Worm (Caenorhabditis elegans) whole organism, L4/young adult: ENCODE results near the gene enpl-1.
A peak's percentile ranks its signal among the peaks of the same experiment; 100 is the strongest.

Source experiments
- W03F9.2 ChIP-seq: fragments of 150-350 bp; optimal IDR thresholded peaks from 2 replicates; lab custom pipeline; 2014; ENCODE audit warnings: missing biosample characterization, missing genetic modification characterization
- dao-5 ChIP-seq: sonication (generic microtip); optimal IDR thresholded peaks from 2 replicates; lab custom pipeline; 2016; ENCODE audit warnings: missing genotype, missing genetic modification characterization, moderate library complexity, missing compliant biosample characterization
- him-1 ChIP-seq: sonication (generic microtip); optimal IDR thresholded peaks from 2 replicates; lab custom pipeline; 2016; ENCODE audit warnings: missing genotype, missing genetic modification reagents, missing genetic modification characterization, missing compliant biosample characterization

enpl-1 gene

DNA sequence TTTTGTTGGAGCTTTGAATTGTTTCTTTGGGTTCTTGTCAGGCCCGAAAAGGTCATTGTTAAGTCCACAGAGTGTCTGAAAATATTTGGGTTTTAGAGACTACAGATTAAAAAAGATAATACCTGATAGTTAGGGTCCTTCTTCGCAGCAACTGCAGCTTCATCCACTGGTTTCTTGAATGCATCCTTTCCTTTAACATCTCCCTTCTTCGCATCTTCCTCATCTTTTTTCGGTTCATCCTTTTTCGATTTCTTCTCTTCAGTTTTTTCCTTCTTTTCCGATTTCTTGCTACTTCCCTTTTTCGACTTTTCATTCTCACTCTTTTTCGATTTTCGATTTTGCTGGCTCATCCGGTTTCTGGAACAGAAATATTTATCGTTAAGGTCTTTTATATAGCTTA is 15.6 kb upstream of the enpl-1 start:
- TF ChIP-seq dao-5 (tag; lab: Kevin White, UChicago) (no peak), W03F9.2 (tag; lab: Kevin White, UChicago) (no peak), him-1 (tag; lab: Kevin White, UChicago) (no peak)

DNA sequence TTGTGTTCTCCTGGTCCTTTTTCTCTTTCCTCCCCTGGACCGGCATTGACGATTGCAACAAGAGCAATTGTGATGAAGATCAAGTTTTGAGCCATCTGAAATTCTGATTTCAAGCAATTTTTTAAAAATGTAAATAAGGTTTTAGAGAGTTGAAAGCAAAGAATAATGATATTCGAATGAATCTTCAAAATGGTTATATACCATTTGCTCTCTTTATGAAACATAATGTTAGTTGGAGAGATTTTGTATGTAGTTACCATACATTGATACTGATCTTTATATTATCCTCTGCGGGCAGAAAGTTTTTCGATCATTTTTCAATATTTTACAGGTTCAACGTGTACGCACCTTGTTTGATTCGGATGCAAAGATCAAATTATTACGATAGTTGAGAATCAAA is 13.4 kb upstream of the enpl-1 start, which contains the start of gene srlf-24:
Gene srlf-24 (minus strand): TSS at position 101 of the 400 bp plus-strand sequence.
- TF ChIP-seq W03F9.2 (tag; lab: Kevin White, UChicago) (no peak), dao-5 (tag; lab: Kevin White, UChicago) (no peak), him-1 (tag; lab: Kevin White, UChicago) (no peak)

DNA sequence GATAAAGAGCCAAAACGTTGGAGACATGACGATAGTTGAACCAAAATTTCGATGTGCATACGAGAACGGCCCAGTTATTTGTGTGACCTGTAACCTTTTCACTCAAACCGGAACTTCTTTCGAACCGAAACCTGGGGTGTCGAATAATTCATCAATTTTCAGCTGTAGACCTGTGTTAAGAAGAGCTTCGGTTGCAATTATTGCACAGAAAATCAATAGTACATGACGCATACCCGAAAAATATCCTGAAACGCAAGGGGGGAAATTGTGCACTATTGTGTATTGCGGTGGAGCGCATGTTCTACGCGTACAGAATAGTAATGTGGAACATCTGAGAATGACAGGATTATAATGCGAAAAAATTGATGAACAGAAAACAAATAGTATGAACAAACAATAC is 9.3 kb upstream of the enpl-1 start, which contains the start of gene pigk-1:
Gene pigk-1 (minus strand): TSS at position 248 of the 400 bp plus-strand sequence.
- no peak for TF ChIP-seq him-1 (tag; lab: Kevin White, UChicago)
- no peak for TF ChIP-seq W03F9.2 (tag; lab: Kevin White, UChicago)
- TF ChIP-seq dao-5 (tag; lab: Kevin White, UChicago): no peak

DNA sequence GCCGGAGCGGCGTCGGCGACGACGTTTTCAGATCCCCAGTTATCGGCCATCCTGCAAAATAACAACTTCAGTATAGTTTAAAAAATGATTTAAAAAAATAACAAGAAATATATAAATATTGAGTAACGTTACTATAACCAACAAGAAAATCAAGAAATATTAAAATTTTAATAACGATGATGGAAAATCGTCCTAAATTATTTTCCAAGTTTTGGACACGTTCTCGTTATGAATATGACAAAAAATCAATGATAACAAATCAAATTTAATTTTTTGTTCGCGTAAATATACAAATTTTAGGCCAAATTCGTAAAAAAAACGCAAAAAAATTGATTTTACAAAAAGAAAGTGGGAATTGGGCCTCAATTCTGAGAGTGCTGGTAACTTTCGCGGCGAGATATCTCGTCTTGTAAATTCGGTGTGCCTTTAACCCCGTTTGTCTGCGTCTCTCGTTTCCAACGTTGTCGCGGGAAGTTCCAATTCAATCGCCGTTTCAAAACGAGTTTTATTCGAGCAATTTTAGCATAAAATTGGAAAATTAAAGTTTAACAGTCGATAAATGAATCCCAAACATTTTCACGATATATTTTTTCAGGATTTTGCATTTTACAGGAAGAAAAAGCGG is 8.0 kb upstream of the enpl-1 start, which contains the start of gene rps-5:
Gene rps-5 (minus strand): TSS at position 51 of the 625 bp plus-strand sequence.
- TF ChIP-seq dao-5 (tag; lab: Kevin White, UChicago) (no peak), W03F9.2 (tag; lab: Kevin White, UChicago) (peak; percentile 71)

DNA sequence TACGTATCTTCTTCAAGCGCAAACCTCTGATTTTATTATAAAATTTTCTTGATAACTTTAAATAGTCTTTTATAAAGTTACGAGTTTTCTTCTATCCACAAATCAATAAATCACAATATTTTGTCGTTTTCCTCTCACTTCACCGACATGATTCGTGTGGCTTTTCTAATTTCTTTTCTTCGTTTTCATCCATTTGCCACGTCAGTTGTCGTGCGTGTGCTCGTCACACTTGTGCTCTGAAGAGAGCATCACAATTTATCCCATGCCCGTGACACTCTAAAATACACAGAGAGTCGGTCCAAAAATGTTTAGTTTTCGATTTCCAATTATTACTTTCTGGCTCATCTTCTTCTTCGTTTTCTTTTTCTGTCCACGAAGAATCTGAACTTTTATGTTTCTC is 7.2 kb upstream of the enpl-1 start:
- TF ChIP-seq W03F9.2 (tag; lab: Kevin White, UChicago): no peak
- TF ChIP-seq him-1 (tag; lab: Kevin White, UChicago): no peak
- no peak for TF ChIP-seq dao-5 (tag; lab: Kevin White, UChicago)

DNA sequence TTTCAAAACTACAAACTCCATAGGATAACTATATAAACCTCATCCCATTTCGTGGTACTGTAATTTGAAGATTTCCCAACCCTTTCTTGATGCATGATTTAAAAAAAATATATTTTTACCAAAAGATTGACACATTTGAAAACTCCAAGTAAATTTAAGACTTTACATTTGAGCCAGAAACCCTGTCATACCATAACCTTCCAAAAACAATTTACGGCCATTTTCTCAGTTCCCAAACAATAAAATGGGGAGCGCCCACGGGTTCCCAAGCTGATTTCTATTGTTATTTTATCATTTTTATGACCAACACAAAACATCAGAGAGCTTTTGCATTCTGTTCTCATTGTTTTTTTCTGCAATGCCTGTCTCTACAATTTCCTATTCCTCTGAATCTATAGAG is 6.5 kb upstream of the enpl-1 start, which contains the start of gene clc-9:
Gene clc-9 (plus strand): TSS at position 301 of the 400 bp plus-strand sequence.
- TF ChIP-seq dao-5 (tag; lab: Kevin White, UChicago): no peak
- no peak for TF ChIP-seq W03F9.2 (tag; lab: Kevin White, UChicago)

DNA sequence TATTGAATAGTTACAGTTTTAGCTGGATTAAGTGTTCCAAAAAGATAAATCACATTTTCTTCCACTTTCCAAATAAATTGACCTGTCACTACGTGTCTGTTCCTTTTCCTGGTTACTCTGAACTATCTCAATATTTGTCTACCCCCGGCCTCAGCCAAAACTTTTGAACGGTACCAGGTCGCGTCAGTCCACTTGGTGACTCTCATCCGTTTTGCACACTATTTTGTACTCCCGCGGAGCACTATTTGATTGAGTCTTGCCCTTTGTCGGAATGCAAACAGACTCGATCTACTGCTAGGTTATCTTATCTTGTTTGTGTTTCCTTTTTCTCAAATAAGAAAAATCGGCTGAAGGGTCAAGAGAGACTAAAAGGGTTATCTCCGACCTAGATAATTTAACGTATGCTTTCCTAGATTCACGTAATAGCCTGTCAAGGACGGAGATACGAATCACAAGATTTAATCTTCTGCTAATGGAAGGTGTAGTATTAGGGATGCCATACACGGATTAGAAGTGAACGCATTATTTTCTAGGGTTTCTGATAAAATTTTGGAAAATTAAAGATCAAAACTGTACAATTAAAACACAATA is 969 bp downstream of the enpl-1 start:
- no peak for TF ChIP-seq dao-5 (tag; lab: Kevin White, UChicago)
- no peak for TF ChIP-seq him-1 (tag; lab: Kevin White, UChicago)
- TF ChIP-seq W03F9.2 (tag; lab: Kevin White, UChicago): no peak

DNA sequence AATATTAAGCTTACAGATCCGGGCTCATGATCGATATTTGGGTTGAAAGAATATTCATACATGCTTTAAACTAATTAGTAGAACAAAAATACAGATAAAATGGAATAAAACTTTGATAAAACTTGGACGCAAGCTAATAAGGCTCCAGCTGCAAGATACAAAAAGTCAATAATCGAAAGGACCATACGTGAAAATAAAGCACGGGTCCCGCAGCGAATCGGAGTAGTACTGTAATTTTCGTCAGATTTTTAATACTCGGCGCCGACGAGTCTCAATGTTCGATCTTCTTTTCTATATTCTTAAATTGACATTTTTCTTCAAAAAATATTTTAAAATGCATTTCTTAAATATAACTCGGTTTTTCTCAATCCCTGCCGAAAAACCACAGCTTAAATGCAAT is 5.6 kb downstream of the enpl-1 start, which contains the start of gene spo-11:
Gene spo-11 (minus strand): TSS at position 189 of the 400 bp plus-strand sequence.
- TF ChIP-seq W03F9.2 (tag; lab: Kevin White, UChicago) (no peak), him-1 (tag; lab: Kevin White, UChicago) (no peak), dao-5 (tag; lab: Kevin White, UChicago) (no peak)

DNA sequence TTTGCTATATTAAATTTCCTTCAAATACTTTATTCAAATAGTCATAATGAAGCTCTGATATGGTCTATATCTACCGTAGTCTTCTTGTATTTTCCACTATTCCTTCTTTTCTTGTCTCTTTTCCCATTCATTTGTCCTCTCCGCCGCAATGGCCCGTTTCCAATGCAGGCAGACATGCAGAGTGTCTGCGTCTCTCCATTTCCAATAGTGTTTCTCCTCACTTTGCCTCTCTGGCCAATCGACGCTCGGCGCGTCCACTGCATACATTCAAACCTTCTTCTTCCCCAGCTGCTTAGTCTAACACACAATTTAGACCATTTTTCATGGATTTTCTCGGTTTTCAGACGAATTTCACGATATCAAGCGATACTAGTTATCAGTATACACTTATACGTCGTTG is 6.1 kb downstream of the enpl-1 start:
- TF ChIP-seq dao-5 (tag; lab: Kevin White, UChicago) (no peak), him-1 (tag; lab: Kevin White, UChicago) (no peak)

DNA sequence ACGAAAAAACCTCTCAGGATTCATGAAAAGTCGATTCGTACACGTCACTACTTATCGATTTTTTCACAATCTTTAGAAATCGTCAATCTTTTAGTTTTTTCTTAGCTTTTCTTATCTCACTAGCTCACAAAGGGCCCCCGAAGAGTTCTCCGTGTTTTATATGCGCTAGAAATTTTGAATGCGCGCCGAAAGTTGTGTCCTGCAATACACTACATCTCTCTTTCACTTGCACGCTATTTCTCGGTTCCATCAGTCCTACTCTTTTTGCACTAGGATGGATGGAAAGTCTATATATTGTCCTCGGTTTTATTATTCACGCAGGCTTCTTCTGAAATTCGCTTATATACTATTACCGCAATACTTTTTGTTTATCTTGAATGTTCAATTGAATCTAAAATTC is 6.5 kb downstream of the enpl-1 start:
- TF ChIP-seq him-1 (tag; lab: Kevin White, UChicago) (no peak), dao-5 (tag; lab: Kevin White, UChicago) (no peak), W03F9.2 (tag; lab: Kevin White, UChicago) (no peak)

DNA sequence TGAATTAATAATTGTTTCAGACTA is 6.7 kb downstream of the enpl-1 start, which contains the start of gene swsn-4:
Gene swsn-4 (plus strand): TSS at position 21 of the 24 bp plus-strand sequence.
- TF ChIP-seq W03F9.2 (tag; lab: Kevin White, UChicago) (no peak), dao-5 (tag; lab: Kevin White, UChicago) (no peak), him-1 (tag; lab: Kevin White, UChicago) (no peak)

DNA sequence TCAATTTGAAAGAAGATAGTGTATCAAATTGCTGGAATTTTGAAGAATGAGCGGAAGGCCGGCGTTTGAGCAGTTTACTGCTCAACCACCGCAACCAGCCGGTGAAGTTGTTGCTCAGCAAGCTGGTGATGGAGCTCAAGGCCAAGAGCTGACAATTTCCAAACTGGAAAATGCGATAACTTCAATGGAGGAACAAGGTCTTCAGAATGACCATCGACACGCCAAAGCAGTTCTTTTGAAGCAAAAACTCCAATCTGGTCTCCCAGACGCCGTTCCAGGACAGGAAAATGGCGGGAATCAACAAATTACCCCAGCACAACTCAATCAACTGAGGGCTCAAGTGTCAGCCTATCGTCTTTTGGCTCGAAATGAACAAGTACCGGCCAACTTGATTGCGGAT is 6.9 kb downstream of the enpl-1 start:
- TF ChIP-seq dao-5 (tag; lab: Kevin White, UChicago): no peak
- no peak for TF ChIP-seq W03F9.2 (tag; lab: Kevin White, UChicago)
- TF ChIP-seq him-1 (tag; lab: Kevin White, UChicago): no peak

DNA sequence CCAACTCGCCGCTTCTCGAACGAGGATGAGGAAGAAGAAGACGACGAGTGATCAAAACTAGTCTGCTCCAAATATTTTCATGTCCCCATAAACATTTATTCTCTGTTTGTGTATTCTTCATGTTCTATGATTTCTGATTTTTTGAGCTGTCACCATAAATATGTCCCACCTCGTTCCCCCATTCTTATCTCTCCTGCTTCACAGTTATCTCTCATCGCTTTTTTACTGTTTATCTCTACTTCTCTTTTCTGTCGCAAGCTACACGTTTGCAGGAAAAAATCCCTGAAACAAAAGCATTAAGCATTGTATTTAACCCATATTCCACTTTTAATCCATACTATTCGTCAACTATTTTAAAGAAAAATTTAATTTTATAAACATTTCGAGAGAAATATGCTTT is 11.7 kb downstream of the enpl-1 start:
- TF ChIP-seq him-1 (tag; lab: Kevin White, UChicago) (no peak), W03F9.2 (tag; lab: Kevin White, UChicago) (no peak), dao-5 (tag; lab: Kevin White, UChicago) (no peak)

DNA sequence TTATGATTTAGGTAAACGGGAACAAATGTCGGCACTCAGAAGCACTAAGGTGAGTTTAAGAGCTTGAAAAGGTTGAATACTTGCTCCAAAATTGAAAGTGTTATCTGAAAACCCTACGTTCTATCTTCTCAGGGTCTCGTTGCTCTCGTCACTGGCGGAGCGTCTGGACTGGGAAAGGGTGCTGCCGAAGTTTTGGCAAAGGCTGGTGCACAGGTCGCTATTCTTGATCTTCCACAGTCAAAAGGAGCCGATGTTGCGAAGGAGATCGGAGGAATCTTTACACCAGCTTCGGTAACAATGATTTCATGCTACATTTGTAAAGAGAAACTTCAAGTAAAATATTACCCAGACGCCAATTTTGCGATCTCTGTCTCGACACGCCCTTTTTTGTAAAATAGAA is 12.2 kb downstream of the enpl-1 start, which contains the start of gene ard-1:
Gene ard-1 (plus strand): TSS at position 12 of the 400 bp plus-strand sequence.
- no peak for TF ChIP-seq dao-5 (tag; lab: Kevin White, UChicago)
- TF ChIP-seq him-1 (tag; lab: Kevin White, UChicago): no peak
- no peak for TF ChIP-seq W03F9.2 (tag; lab: Kevin White, UChicago)
